Fruit fly (Drosophila melanogaster): ENCODE results near the gene Ibf2.
A peak's percentile ranks its signal among the peaks of the same experiment; 100 is the strongest.

Ibf2 gene

dm6 chr3R:9258252-9259225 lies at the start of gene Ibf2, which contains the start of gene Ibf1:
Gene Ibf2 (minus strand): TSS chr3R:9258501.
Gene Ibf1 (plus strand): TSS chr3R:9258964.
- TF ChIP-seq Pif1B (GFP tag; optimal IDR thresholded peaks at IDR 0.05): no peak
- TF ChIP-seq EcR (GFP tag; optimal IDR thresholded peaks at IDR 0.05): no peak
- TF ChIP-seq CG8159 (tag; optimal IDR thresholded peaks at IDR 0.05): no peak
- TF ChIP-seq Ets98B (GFP tag; IDR thresholded peaks at IDR 0.05): no peak
- no peak for TF ChIP-seq CG34367 (tag; optimal IDR thresholded peaks at IDR 0.05)
- TF ChIP-seq CG17806 (tag; optimal IDR thresholded peaks at IDR 0.05): no peak
- TF ChIP-seq CG9948 (tag; optimal IDR thresholded peaks at IDR 0.05): no peak

- TF ChIP-seq CG17806 (tag; optimal IDR thresholded peaks at IDR 0.05): no peak
- no peak for TF ChIP-seq CG13204 (GFP tag; optimal IDR thresholded peaks at IDR 0.05)
- no peak for TF ChIP-seq Snoo (tag; optimal IDR thresholded peaks at IDR 0.05)
- TF ChIP-seq CG34367 (tag; optimal IDR thresholded peaks at IDR 0.05): no peak
- TF ChIP-seq CG4496 (GFP tag; IDR thresholded peaks at IDR 0.05): no peak
- no peak for TF ChIP-seq fd96Ca (GFP tag; IDR thresholded peaks at IDR 0.05)
- no peak for TF ChIP-seq EcR (GFP tag; optimal IDR thresholded peaks at IDR 0.05)
- no peak for TF ChIP-seq CG32121 (GFP tag; IDR thresholded peaks at IDR 0.05)
- no peak for TF ChIP-seq CG9948 (tag; optimal IDR thresholded peaks at IDR 0.05)
- no peak for TF ChIP-seq Pif1A (GFP tag; optimal IDR thresholded peaks at IDR 0.05)
- no peak for TF ChIP-seq gl (tag; optimal IDR thresholded peaks at IDR 0.05)
- no peak for TF ChIP-seq CG8159 (tag; optimal IDR thresholded peaks at IDR 0.05)
- TF ChIP-seq CG8301 (tag; optimal IDR thresholded peaks at IDR 0.05): no peak
Observed at dm6 chr3R:9297163-9297562, 38.9 kb upstream of the Ibf2 start.

dm6 chr3R:9287710-9288109 lies 29.4 kb upstream of the Ibf2 start:
- TF ChIP-seq CG13204 (GFP tag; optimal IDR thresholded peaks at IDR 0.05) (no peak), Pif1B (GFP tag; optimal IDR thresholded peaks at IDR 0.05) (no peak), CG32121 (GFP tag; IDR thresholded peaks at IDR 0.05) (no peak), CG15710 (tag; optimal IDR thresholded peaks at IDR 0.05) (no peak), CG8159 (tag; optimal IDR thresholded peaks at IDR 0.05) (no peak), Pif1A (GFP tag; optimal IDR thresholded peaks at IDR 0.05) (no peak), CG10348 (GFP tag; IDR thresholded peaks at IDR 0.05) (no peak), gl (tag; optimal IDR thresholded peaks at IDR 0.05) (no peak), CG12605 (GFP tag; IDR thresholded peaks at IDR 0.05) (no peak), CG34367 (tag; optimal IDR thresholded peaks at IDR 0.05) (no peak), Ets98B (GFP tag; IDR thresholded peaks at IDR 0.05) (no peak), CG8301 (tag; optimal IDR thresholded peaks at IDR 0.05) (no peak), D1 (tag; optimal IDR thresholded peaks at IDR 0.05) (no peak), rn (GFP tag; IDR thresholded peaks at IDR 0.05) (no peak), CG4496 (GFP tag; IDR thresholded peaks at IDR 0.05) (no peak), CG17806 (tag; optimal IDR thresholded peaks at IDR 0.05) (no peak), EcR (GFP tag; optimal IDR thresholded peaks at IDR 0.05) (no peak), CG9948 (tag; optimal IDR thresholded peaks at IDR 0.05) (no peak), fd96Ca (GFP tag; IDR thresholded peaks at IDR 0.05) (no peak), CG14655 (GFP tag; optimal IDR thresholded peaks at IDR 0.05) (no peak)

- TF ChIP-seq Pif1A (GFP tag; optimal IDR thresholded peaks at IDR 0.05) (no peak), Snoo (tag; optimal IDR thresholded peaks at IDR 0.05) (no peak), EcR (GFP tag; optimal IDR thresholded peaks at IDR 0.05) (no peak), Ets98B (GFP tag; IDR thresholded peaks at IDR 0.05) (no peak), CG34367 (tag; optimal IDR thresholded peaks at IDR 0.05) (no peak), CG8301 (tag; optimal IDR thresholded peaks at IDR 0.05) (no peak), CG14655 (GFP tag; optimal IDR thresholded peaks at IDR 0.05) (no peak)
Observed at dm6 chr3R:9266765-9267164, 8.5 kb upstream of the Ibf2 start, which contains the start of the genes TrpRS and Vps16A. Gene TrpRS (minus strand): TSS chr3R:9266904. Gene Vps16A (plus strand): TSS chr3R:9267019.

dm6 chr3R:9264042-9264441 lies 5.7 kb upstream of the Ibf2 start, which contains the start of gene sage:
Gene sage (minus strand): TSS chr3R:9264142.
- TF ChIP-seq CG32121 (GFP tag; IDR thresholded peaks at IDR 0.05) (no peak), gl (tag; optimal IDR thresholded peaks at IDR 0.05) (no peak), CG4496 (GFP tag; IDR thresholded peaks at IDR 0.05) (no peak), Ets98B (GFP tag; IDR thresholded peaks at IDR 0.05) (no peak), Pif1A (GFP tag; optimal IDR thresholded peaks at IDR 0.05) (no peak), CG13204 (GFP tag; optimal IDR thresholded peaks at IDR 0.05) (no peak), D1 (tag; optimal IDR thresholded peaks at IDR 0.05) (no peak), EcR (GFP tag; optimal IDR thresholded peaks at IDR 0.05) (no peak), fd96Ca (GFP tag; IDR thresholded peaks at IDR 0.05) (no peak), CG10348 (GFP tag; IDR thresholded peaks at IDR 0.05) (no peak), CG8301 (tag; optimal IDR thresholded peaks at IDR 0.05) (no peak), CG34367 (tag; optimal IDR thresholded peaks at IDR 0.05) (no peak), CG17806 (tag; optimal IDR thresholded peaks at IDR 0.05) (no peak)

- TF ChIP-seq rn (GFP tag; IDR thresholded peaks at IDR 0.05): no peak
- TF ChIP-seq Ets98B (GFP tag; IDR thresholded peaks at IDR 0.05): peak; percentile 60; the same call in 1 of the 2 replicates
- TF ChIP-seq Snoo (tag; optimal IDR thresholded peaks at IDR 0.05): peak; percentile 12
- peak; percentile 37 for TF ChIP-seq CG17806 (tag; optimal IDR thresholded peaks at IDR 0.05)
- TF ChIP-seq gl (tag; optimal IDR thresholded peaks at IDR 0.05): no peak
- peak; percentile 49; the same call in 1 of the 3 replicates for TF ChIP-seq CG4496 (GFP tag; IDR thresholded peaks at IDR 0.05)
- no peak for TF ChIP-seq Pif1B (GFP tag; optimal IDR thresholded peaks at IDR 0.05)
Observed at dm6 chr3R:9260421-9260973, 2.2 kb upstream of the Ibf2 start, which contains the start of gene ATP6AP2. Gene ATP6AP2 (plus strand): TSS chr3R:9260638.

Measured in whole organism, pupa.